Fruit fly (Drosophila melanogaster): ENCODE measurements around the gene CG31269.

The CG31269 gene

dm6 chr3R:17078961-17079858 lies 47.7 kb upstream of the CG31269 start (continued):
- peak; percentile 15 for TF ChIP-seq pros (GFP tag; optimal IDR thresholded peaks at IDR 0.05)
- TF ChIP-seq twi (tag; optimal IDR thresholded peaks at IDR 0.05): peak; percentile 95
- peak; percentile 40; the same call in 1 of the 2 replicates for TF ChIP-seq sob (GFP tag; IDR thresholded peaks at IDR 0.05)
- TF ChIP-seq kah (GFP tag; optimal IDR thresholded peaks at IDR 0.05): peak; percentile 65
- peak; percentile 35; the same call in 1 of the 2 replicates for TF ChIP-seq Rfx (GFP tag; IDR thresholded peaks at IDR 0.05)
- TF ChIP-seq crp (GFP tag; optimal IDR thresholded peaks at IDR 0.05): peak in 1 of 2 experiments; percentile 71
- TF ChIP-seq CG32767 (GFP tag; IDR thresholded peaks at IDR 0.05): 0 out of 2 replicates have a peak, but pooled peaks have one; percentile 8
- TF ChIP-seq fd3F (GFP tag; optimal IDR thresholded peaks at IDR 0.05): no peak
- TF ChIP-seq ranshi (GFP tag; IDR thresholded peaks at IDR 0.05): peak; percentile 18; the same call in 1 of the 2 replicates
- peak; percentile 59 for TF ChIP-seq MTF-1 (GFP tag; optimal IDR thresholded peaks at IDR 0.05; ENCODE audit: borderline replicate concordance)
- no peak for TF ChIP-seq H2.0 (GFP tag; IDR thresholded peaks at IDR 0.05)
- TF ChIP-seq CG13123 (GFP tag; optimal IDR thresholded peaks at IDR 0.05): no peak
- peak; percentile 21; the same call in 1 of the 2 replicates for TF ChIP-seq Taf1 (GFP tag; IDR thresholded peaks at IDR 0.05)
- TF ChIP-seq Pdp1 (GFP tag; optimal IDR thresholded peaks at IDR 0.05): peak in 1 of 2 experiments; percentile 57
- TF ChIP-seq CG10267 (tag; optimal IDR thresholded peaks at IDR 0.05): no peak
- TF ChIP-seq pfk (GFP tag; optimal IDR thresholded peaks at IDR 0.05): peak; percentile 5
- TF ChIP-seq bsh (GFP tag; optimal IDR thresholded peaks at IDR 0.05): peak in 1 of 2 experiments; percentile 37
- TF ChIP-seq zfh1 (GFP tag; IDR thresholded peaks at IDR 0.05): 0 out of 3 replicates have a peak, but pooled peaks have one; percentile 29
- peak; percentile 87 for TF ChIP-seq Med (GFP tag)
- peak; percentile 42 for TF ChIP-seq Meics (GFP tag; optimal IDR thresholded peaks at IDR 0.05)
- no peak for TF ChIP-seq pho (GFP tag; optimal IDR thresholded peaks at IDR 0.05)
- peak; percentile 43 for TF ChIP-seq Sox100B (GFP tag; optimal IDR thresholded peaks at IDR 0.05)
- no peak for TF ChIP-seq CG4854 (GFP tag; optimal IDR thresholded peaks at IDR 0.05)
- TF ChIP-seq CG15479 (GFP tag; optimal IDR thresholded peaks at IDR 0.05): peak; percentile 95
- no peak for TF ChIP-seq wor (GFP tag; IDR thresholded peaks at IDR 0.05)
- no peak for TF ChIP-seq CG6654 (GFP tag; optimal IDR thresholded peaks at IDR 0.05)
- no peak for TF ChIP-seq E2f1 (GFP tag; IDR thresholded peaks at IDR 0.05)
- TF ChIP-seq Poxn (GFP tag; IDR thresholded peaks at IDR 0.05): no peak
- peak; percentile 29; the same call in 1 of the 3 replicates for TF ChIP-seq row (GFP tag; IDR thresholded peaks at IDR 0.05)
- TF ChIP-seq NFAT (GFP tag; IDR thresholded peaks at IDR 0.05): peak; percentile 42; the same call in 1 of the 2 replicates
- TF ChIP-seq zen2 (GFP tag; IDR thresholded peaks at IDR 0.05; ENCODE audit: partially characterized antibody): no peak
- peak; percentile 41 for TF ChIP-seq CG34376 (GFP tag; optimal IDR thresholded peaks at IDR 0.05)
- peak; percentile 13 for TF ChIP-seq CG17186 (GFP tag; optimal IDR thresholded peaks at IDR 0.05)
- TF ChIP-seq CG6683 (GFP tag; optimal IDR thresholded peaks at IDR 0.05): peak; percentile 3
- TF ChIP-seq CG3995 (GFP tag; optimal IDR thresholded peaks at IDR 0.05): no peak
- peak; percentile 56 for TF ChIP-seq nerfin-1 (tag; optimal IDR thresholded peaks at IDR 0.05)
- no peak for TF ChIP-seq CG34224 (GFP tag; IDR thresholded peaks at IDR 0.05; ENCODE audit: partially characterized antibody)
- TF ChIP-seq ash1 (GFP tag; optimal IDR thresholded peaks at IDR 0.05): peak; percentile 11
- no peak for TF ChIP-seq CG11398 (GFP tag; optimal IDR thresholded peaks at IDR 0.05)
- TF ChIP-seq CG17568 (GFP tag; optimal IDR thresholded peaks at IDR 0.05): peak; percentile 28
- TF ChIP-seq CG17912 (GFP tag; optimal IDR thresholded peaks at IDR 0.05): no peak
- TF ChIP-seq MESR4 (GFP tag; optimal IDR thresholded peaks at IDR 0.05): peak; percentile 7
- TF ChIP-seq chinmo (GFP tag; IDR thresholded peaks at IDR 0.05; ENCODE audit: partially characterized antibody): 0 out of 4 replicates have a peak, but pooled peaks have one; percentile 56
- TF ChIP-seq lab (GFP tag; optimal IDR thresholded peaks at IDR 0.05): peak; percentile 56
- TF ChIP-seq Fer3 (tag; optimal IDR thresholded peaks at IDR 0.05): no peak
- no peak for TF ChIP-seq z (GFP tag; IDR thresholded peaks at IDR 0.05)

Data from whole organism, embryonic.